Fruit fly (Drosophila melanogaster) whole organism, embryonic: ENCODE results near the gene Coa8.

Experiments
- CG11723 ChIP-seq: fragments of 200-800 bp; sonication (Bioruptor generic); optimal IDR thresholded peaks from 2 replicates; lab custom pipeline; 2017; ENCODE audit warnings: missing biosample characterization, mild to moderate bottlenecking, missing genetic modification characterization
- CG12071 ChIP-seq: fragments of 200-800 bp; sonication (Bioruptor generic); optimal IDR thresholded peaks from 3 replicates; lab custom pipeline; 2018; ENCODE audit warnings: missing biosample characterization, mild to moderate bottlenecking, missing genetic modification characterization
- CG12299 ChIP-seq: fragments of 200-800 bp; sonication (Bioruptor generic); optimal IDR thresholded peaks from 2 replicates; lab custom pipeline; 2018; ENCODE audit warnings: missing biosample characterization, mild to moderate bottlenecking, missing genetic modification characterization
- CG12744 ChIP-seq: fragments of 200-800 bp; sonication (Bioruptor generic); optimal IDR thresholded peaks from 2 replicates; lab custom pipeline; 2016; ENCODE audit warnings: missing biosample characterization, missing genetic modification characterization
- CG13424 ChIP-seq: fragments of 200-800 bp; sonication (Bioruptor generic); optimal IDR thresholded peaks from 2 replicates; lab custom pipeline; 2019; ENCODE audit warnings: missing biosample characterization, mild to moderate bottlenecking, missing genetic modification characterization, moderate library complexity
- CG14710 ChIP-seq: fragments of 200-800 bp; sonication (Bioruptor generic); optimal IDR thresholded peaks from 3 replicates; lab custom pipeline; 2019; ENCODE audit warnings: missing biosample characterization, mild to moderate bottlenecking, missing genetic modification characterization, moderate library complexity
- CG18476 ChIP-seq: fragments of 200-800 bp; sonication (Bioruptor generic); optimal IDR thresholded peaks from 2 replicates; lab custom pipeline; 2016; ENCODE audit warnings: missing biosample characterization, mild to moderate bottlenecking, missing genetic modification characterization
- CG3838 ChIP-seq: fragments of 200-800 bp; sonication (Bioruptor generic); optimal IDR thresholded peaks from 3 replicates; lab custom pipeline; 2016; ENCODE audit warnings: missing biosample characterization, missing genetic modification characterization
- CG3847 ChIP-seq: fragments of 200-800 bp; sonication (Bioruptor generic); IDR thresholded peaks from 2 replicates; pipeline ENCODE4 v1.3.6; 2022; ENCODE audit warnings: missing biosample characterization, missing genetic modification characterization
- CG5245 ChIP-seq: fragments of 200-800 bp; sonication (Bioruptor generic); optimal IDR thresholded peaks from 3 replicates; lab custom pipeline; 2016; ENCODE audit warnings: missing biosample characterization, missing genetic modification characterization
- CG5953 ChIP-seq: fragments of 200-800 bp; sonication (Bioruptor generic); IDR thresholded peaks from 2 replicates; pipeline ENCODE4 v1.3.6; 2022; ENCODE audit warnings: missing biosample characterization, missing genetic modification characterization
- CG8765 ChIP-seq: fragments of 200-800 bp; sonication (Bioruptor generic); IDR thresholded peaks from 2 replicates; pipeline ENCODE4 v1.3.6; 2022; ENCODE audit warnings: missing biosample characterization, missing genetic modification characterization
- CG9727 ChIP-seq: fragments of 200-800 bp; sonication (Bioruptor generic); optimal IDR thresholded peaks from 3 replicates; lab custom pipeline; 2017; ENCODE audit warnings: missing biosample characterization, mild to moderate bottlenecking, missing genetic modification characterization
- D ChIP-seq, 2 experiments: fragments of 200-800 bp in 1 of 2; fragments of >200 bp in 1 of 2; sonication (Bioruptor generic) in 1 of 2; optimal IDR thresholded peaks; 2 replicates in 1 of 2; 3 replicates in 1 of 2; lab custom pipeline; 2017; ENCODE audit warnings: mild to moderate bottlenecking in 1 of 2, missing biosample characterization in 1 of 2, missing genetic modification characterization in 1 of 2, missing genetic modification reagents in 1 of 2
- Dip2 ChIP-seq: fragments of 200-800 bp; sonication (Bioruptor generic); IDR thresholded peaks from 2 replicates; pipeline ENCODE4 v1.3.6; 2022; ENCODE audit warnings: missing biosample characterization, missing genetic modification characterization
- E2f2 ChIP-seq: fragments of 200-800 bp; sonication (Bioruptor generic); IDR thresholded peaks from 2 replicates; pipeline ENCODE4 v1.3.6; 2022; ENCODE audit warnings: missing biosample characterization, missing genetic modification characterization
- Eip74EF ChIP-seq, 2 experiments: fragments of 200-800 bp in 1 of 2; fragments of >200 bp in 1 of 2; sonication (Bioruptor generic) in 1 of 2; optimal IDR thresholded peaks; 2 replicates each; lab custom pipeline; 2017 to 2019; ENCODE audit warnings: missing biosample characterization in 2 of 2, missing genetic modification characterization in 2 of 2, mild to moderate bottlenecking in 1 of 2, moderate library complexity in 1 of 2
- Fer1 ChIP-seq: fragments of 200-800 bp; sonication (Bioruptor generic); optimal IDR thresholded peaks from 2 replicates; lab custom pipeline; 2017; ENCODE audit warnings: missing biosample characterization, mild to moderate bottlenecking, missing genetic modification characterization
- HLH4C ChIP-seq: fragments of 200-800 bp; sonication (Bioruptor generic); IDR thresholded peaks from 3 replicates; pipeline ENCODE4 v1.3.6; 2022; ENCODE audit warnings: missing biosample characterization, missing genetic modification characterization; ENCODE audit not compliant: partially characterized antibody
- HLH54F ChIP-seq: fragments of 200-800 bp; sonication (Bioruptor generic); optimal IDR thresholded peaks from 3 replicates; lab custom pipeline; 2016; ENCODE audit warnings: missing biosample characterization, missing genetic modification characterization
- Hr78 ChIP-seq, 2 experiments: fragments of 200-800 bp in 1 of 2; fragments of >200 bp in 1 of 2; sonication (Bioruptor generic) in 1 of 2; optimal IDR thresholded peaks; 2 replicates each; lab custom pipeline; 2017 to 2019; ENCODE audit warnings: missing biosample characterization in 2 of 2, missing genetic modification characterization in 2 of 2, mild to moderate bottlenecking in 1 of 2, moderate library complexity in 1 of 2
- MBD-R2 ChIP-seq: fragments of 200-800 bp; sonication (Bioruptor generic); IDR thresholded peaks from 2 replicates; pipeline ENCODE4 v1.3.6; 2022; ENCODE audit warnings: missing biosample characterization, missing genetic modification characterization
- Meics ChIP-seq: fragments of 200-800 bp; sonication (Bioruptor generic); optimal IDR thresholded peaks from 2 replicates; lab custom pipeline; 2017; ENCODE audit warnings: missing biosample characterization, mild to moderate bottlenecking, missing genetic modification characterization
- Rx ChIP-seq: fragments of 200-800 bp; sonication (Bioruptor generic); IDR thresholded peaks from 2 replicates; pipeline ENCODE4 v1.3.6; 2022; ENCODE audit warnings: missing biosample characterization, missing genetic modification characterization
- Sry-β ChIP-seq: fragments of 200-800 bp; sonication (Bioruptor generic); optimal IDR thresholded peaks from 2 replicates; lab custom pipeline; 2018; ENCODE audit warnings: missing biosample characterization, mild to moderate bottlenecking, missing genetic modification characterization, moderate library complexity
- amos ChIP-seq: fragments of 200-800 bp; sonication (Bioruptor generic); IDR thresholded peaks from 2 replicates; pipeline ENCODE4 v1.3.6; 2022; ENCODE audit warnings: missing biosample characterization, missing genetic modification characterization; ENCODE audit not compliant: partially characterized antibody
- cato ChIP-seq: fragments of 200-800 bp; sonication (Bioruptor generic); optimal IDR thresholded peaks from 2 replicates; lab custom pipeline; 2016; ENCODE audit warnings: missing biosample characterization, missing genetic modification characterization, borderline replicate concordance
- corto ChIP-seq: fragments of 200-800 bp; sonication (Bioruptor generic); optimal IDR thresholded peaks from 2 replicates; lab custom pipeline; 2016; ENCODE audit warnings: missing biosample characterization, mild to moderate bottlenecking, missing genetic modification characterization, moderate library complexity
- eyg ChIP-seq: fragments of 200-800 bp; sonication (Bioruptor generic); optimal IDR thresholded peaks from 3 replicates; lab custom pipeline; 2016; ENCODE audit warnings: missing biosample characterization, missing genetic modification characterization
- fru ChIP-seq: fragments of >200 bp; optimal IDR thresholded peaks from 2 replicates; lab custom pipeline; 2017
- fu2 ChIP-seq: fragments of 200-800 bp; sonication (Bioruptor generic); optimal IDR thresholded peaks from 2 replicates; lab custom pipeline; 2016; ENCODE audit warnings: missing biosample characterization, missing genetic modification characterization
- gro ChIP-seq: fragments of 200-800 bp; sonication (Bioruptor generic); optimal IDR thresholded peaks from 2 replicates; lab custom pipeline; 2016; ENCODE audit warnings: missing biosample characterization, missing genetic modification characterization
- gsb-n ChIP-seq: fragments of 200-800 bp; sonication (Bioruptor generic); optimal IDR thresholded peaks from 3 replicates; lab custom pipeline; 2018; ENCODE audit warnings: missing biosample characterization, mild to moderate bottlenecking, missing genetic modification characterization
- jumu ChIP-seq: fragments of 200-800 bp; sonication (Bioruptor generic); optimal IDR thresholded peaks from 3 replicates; lab custom pipeline; 2016; ENCODE audit warnings: missing biosample characterization, missing genetic modification characterization
- kni ChIP-seq: fragments of 200-800 bp; sonication (Bioruptor generic); optimal IDR thresholded peaks from 3 replicates; lab custom pipeline; 2017; ENCODE audit warnings: mild to moderate bottlenecking, missing biosample characterization, missing genetic modification reagents, missing genetic modification characterization
- lbe ChIP-seq: fragments of 200-800 bp; sonication (Bioruptor generic); optimal IDR thresholded peaks from 2 replicates; lab custom pipeline; 2016; ENCODE audit warnings: missing biosample characterization, mild to moderate bottlenecking, missing genetic modification characterization
- lola ChIP-seq, 3 experiments: fragments of >200 bp in 2 of 3; fragments of 200-800 bp in 1 of 3; sonication (Bioruptor generic) in 1 of 3; optimal IDR thresholded peaks; 2 replicates each; lab custom pipeline; 2017 to 2019; ENCODE audit warnings: missing biosample characterization in 3 of 3, missing genetic modification characterization in 3 of 3, mild to moderate bottlenecking in 1 of 3, moderate library complexity in 1 of 3
- luna ChIP-seq: fragments of 200-800 bp; sonication (Bioruptor generic); optimal IDR thresholded peaks from 2 replicates; lab custom pipeline; 2016; ENCODE audit warnings: missing biosample characterization, missing genetic modification characterization
- nmo ChIP-seq: fragments of 200-800 bp; sonication (Bioruptor generic); optimal IDR thresholded peaks from 2 replicates; lab custom pipeline; 2018; ENCODE audit warnings: missing biosample characterization, mild to moderate bottlenecking, missing genetic modification characterization, moderate library complexity
- nom ChIP-seq: fragments of 200-800 bp; sonication (Bioruptor generic); optimal IDR thresholded peaks from 2 replicates; lab custom pipeline; 2017; ENCODE audit warnings: missing biosample characterization, missing genetic modification characterization, mild to moderate bottlenecking, moderate library complexity, missing genetic modification reagents
- pb ChIP-seq: fragments of 200-800 bp; sonication (Bioruptor generic); optimal IDR thresholded peaks from 3 replicates; lab custom pipeline; 2016; ENCODE audit warnings: missing biosample characterization, missing genetic modification characterization
- pho ChIP-seq: fragments of 200-800 bp; sonication (Bioruptor generic); optimal IDR thresholded peaks from 2 replicates; lab custom pipeline; 2016; ENCODE audit warnings: missing biosample characterization, missing genetic modification characterization
- pros ChIP-seq: fragments of 200-800 bp; sonication (Bioruptor generic); optimal IDR thresholded peaks from 3 replicates; lab custom pipeline; 2019; ENCODE audit warnings: missing biosample characterization, mild to moderate bottlenecking, missing genetic modification characterization, moderate library complexity
- schlank ChIP-seq: fragments of 200-800 bp; sonication (Bioruptor generic); optimal IDR thresholded peaks from 2 replicates; lab custom pipeline; 2018; ENCODE audit warnings: missing biosample characterization, mild to moderate bottlenecking, missing genetic modification characterization
- seq ChIP-seq: fragments of 200-800 bp; sonication (Bioruptor generic); IDR thresholded peaks from 2 replicates; pipeline ENCODE4 v1.3.6; 2022; ENCODE audit warnings: missing biosample characterization, missing genetic modification characterization
- sima ChIP-seq: fragments of 200-800 bp; sonication (Bioruptor generic); optimal IDR thresholded peaks from 2 replicates; lab custom pipeline; 2016; ENCODE audit warnings: missing biosample characterization, missing genetic modification characterization
- toy ChIP-seq: fragments of 200-800 bp; sonication (Bioruptor generic); IDR thresholded peaks from 2 replicates; pipeline ENCODE4 v1.3.6; 2022; ENCODE audit warnings: missing biosample characterization, missing genetic modification characterization
- ttk ChIP-seq: fragments of 200-800 bp; sonication (Bioruptor generic); IDR thresholded peaks from 2 replicates; pipeline ENCODE4 v2.1.2; 2022; ENCODE audit warnings: missing biosample characterization, missing genetic modification characterization
- zen ChIP-seq: fragments of 200-800 bp; sonication (Bioruptor generic); optimal IDR thresholded peaks from 3 replicates; lab custom pipeline; 2018; ENCODE audit warnings: missing biosample characterization, mild to moderate bottlenecking, missing genetic modification characterization, moderate library complexity

The Coa8 gene

dm6 chrX:1900123-1900818 lies 20.2 kb downstream of the Coa8 start, which contains the start of gene arm (continued):
- TF ChIP-seq Dip2 (GFP tag; lab: Robert Waterston, UW) (no peak), fu2 (no peak), amos (GFP tag; lab: Robert Waterston, UW) (peak; percentile 26; the same call in 1 of the 2 replicates), kni (GFP tag; lab: Kevin White, UChicago) (no peak), corto (no peak), CG3838 (GFP tag; lab: Kevin White, UChicago) (no peak), pros (GFP tag; lab: Kevin White, UChicago) (no peak), nmo (GFP tag; lab: Kevin White, UChicago) (no peak), gsb-n (no peak), CG18476 (GFP tag; lab: Kevin White, UChicago) (no peak), CG13424 (tag; lab: Kevin White, UChicago) (no peak), CG3847 (0 out of 2 replicates have a peak, but pooled peaks have one; percentile 10), fru (lab: Kevin White, UChicago) (no peak), zen (tag; lab: Kevin White, UChicago) (no peak), Hr78 (GFP tag; optimal IDR thresholded peaks at IDR 0.05; lab: Kevin White, UChicago) (no peak), CG8765 (GFP tag; lab: Robert Waterston, UW) (no peak), pb (GFP tag; lab: Kevin White, UChicago) (no peak), luna (GFP tag; lab: Kevin White, UChicago) (no peak), CG12744 (GFP tag; lab: Kevin White, UChicago) (no peak), lbe (no peak), schlank (tag; lab: Kevin White, UChicago) (no peak), CG12071 (GFP tag; lab: Kevin White, UChicago) (no peak), CG14710 (tag; lab: Kevin White, UChicago) (peak; percentile 6), CG11723 (no peak), CG5245 (GFP tag; lab: Kevin White, UChicago) (no peak), Rx (GFP tag; lab: Robert Waterston, UW) (no peak), CG12299 (tag; lab: Kevin White, UChicago) (no peak), CG9727 (no peak), eyg (no peak), Sry-β (no peak), nom (GFP tag; lab: Kevin White, UChicago) (no peak), pho (GFP tag; lab: Kevin White, UChicago) (no peak), HLH54F (GFP tag; lab: Kevin White, UChicago) (no peak), seq (GFP tag; lab: Robert Waterston, UW) (no peak), jumu (GFP tag; lab: Kevin White, UChicago) (peak; percentile 10), gro (no peak), toy (GFP tag; lab: Robert Waterston, UW) (no peak), lola (GFP tag; optimal IDR thresholded peaks at IDR 0.05; lab: Kevin White, UChicago) (no peak), MBD-R2 (no peak), D (optimal IDR thresholded peaks at IDR 0.05; lab: Kevin White, UChicago) (no peak), D (GFP tag; optimal IDR thresholded peaks at IDR 0.05; lab: Kevin White, UChicago) (no peak), HLH4C (GFP tag; lab: Robert Waterston, UW) (peak; percentile 26; the same call in 1 of the 3 replicates), ttk (no peak), Meics (GFP tag; lab: Kevin White, UChicago) (no peak), E2f2 (GFP tag; lab: Robert Waterston, UW) (peak; percentile 85), cato (GFP tag; lab: Kevin White, UChicago) (no peak), Eip74EF (GFP tag; optimal IDR thresholded peaks at IDR 0.05; lab: Kevin White, UChicago) (no peak), CG5953 (no peak), Fer1 (GFP tag; lab: Kevin White, UChicago) (no peak), sima (no peak)
